Fruit fly (Drosophila melanogaster): ENCODE measurements around the gene Cpr65Ec.

Gene Cpr65Ec

DNA sequence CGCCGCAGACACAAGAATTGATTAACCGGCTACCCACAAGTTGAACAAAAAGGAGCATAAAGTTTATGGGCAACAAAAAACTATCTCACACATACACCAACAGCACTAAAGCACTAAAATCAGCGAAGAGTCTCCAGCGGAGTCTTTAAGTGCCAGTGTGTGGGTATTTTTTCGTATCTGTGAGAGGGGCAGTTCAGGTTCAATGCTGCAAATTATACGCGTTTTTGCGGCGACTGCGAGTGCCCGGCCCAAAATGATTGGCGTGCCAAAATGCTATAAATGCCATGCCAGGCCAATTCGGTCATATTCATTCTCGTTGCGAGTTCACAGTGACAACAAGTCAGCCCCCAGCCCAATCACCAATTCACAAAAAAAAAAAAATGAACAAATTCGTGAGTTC lies at the start of gene Cpr65Ec:
Gene Cpr65Ec, plus strand, starts transcription at position 301 of the 400 bp plus-strand sequence.
- TF ChIP-seq tai (GFP tag; optimal IDR thresholded peaks at IDR 0.05) (no peak), fru (GFP tag; optimal IDR thresholded peaks at IDR 0.05) (no peak), Dfd (GFP tag; optimal IDR thresholded peaks at IDR 0.05) (no peak), dmrt93B (GFP tag; optimal IDR thresholded peaks at IDR 0.05) (no peak), Rel (GFP tag; optimal IDR thresholded peaks at IDR 0.05) (no peak), Rel (tag; optimal IDR thresholded peaks at IDR 0.05) (no peak), br (GFP tag; optimal IDR thresholded peaks at IDR 0.05) (no peak), Hr83 (GFP tag; optimal IDR thresholded peaks at IDR 0.05; ENCODE audit: poor library complexity, severe bottlenecking) (no peak), sage (GFP tag; optimal IDR thresholded peaks at IDR 0.05) (no peak), dl (GFP tag; optimal IDR thresholded peaks at IDR 0.05; ENCODE audit: insufficient read depth in 1 of 2, partially characterized antibody in 2 of 2) (no peak), Dif (GFP tag; optimal IDR thresholded peaks at IDR 0.05; ENCODE audit: partially characterized antibody) (no peak), rgr (GFP tag; optimal IDR thresholded peaks at IDR 0.05) (no peak)

dm6 chr3L:7058401-7058999 lies 34.5 kb upstream of the Cpr65Ec start:
- TF ChIP-seq Abd-B (GFP tag; optimal IDR thresholded peaks at IDR 0.05) (no peak), foxo (GFP tag; optimal IDR thresholded peaks at IDR 0.05) (no peak), OdsH (GFP tag; optimal IDR thresholded peaks at IDR 0.05) (no peak), Dif (GFP tag; optimal IDR thresholded peaks at IDR 0.05; ENCODE audit: partially characterized antibody) (no peak), dmrt93B (GFP tag; optimal IDR thresholded peaks at IDR 0.05) (no peak), jim (GFP tag; optimal IDR thresholded peaks at IDR 0.05) (no peak), HLH106 (tag; optimal IDR thresholded peaks at IDR 0.05) (no peak), Jra (GFP tag; optimal IDR thresholded peaks at IDR 0.05) (no peak), CrebA (GFP tag; optimal IDR thresholded peaks at IDR 0.05; ENCODE audit: borderline replicate concordance) (no peak), dsf (GFP tag; optimal IDR thresholded peaks at IDR 0.05; ENCODE audit: borderline replicate concordance) (no peak), psq (GFP tag; optimal IDR thresholded peaks at IDR 0.05) (no peak), usp (GFP tag; optimal IDR thresholded peaks at IDR 0.05) (no peak)

DNA sequence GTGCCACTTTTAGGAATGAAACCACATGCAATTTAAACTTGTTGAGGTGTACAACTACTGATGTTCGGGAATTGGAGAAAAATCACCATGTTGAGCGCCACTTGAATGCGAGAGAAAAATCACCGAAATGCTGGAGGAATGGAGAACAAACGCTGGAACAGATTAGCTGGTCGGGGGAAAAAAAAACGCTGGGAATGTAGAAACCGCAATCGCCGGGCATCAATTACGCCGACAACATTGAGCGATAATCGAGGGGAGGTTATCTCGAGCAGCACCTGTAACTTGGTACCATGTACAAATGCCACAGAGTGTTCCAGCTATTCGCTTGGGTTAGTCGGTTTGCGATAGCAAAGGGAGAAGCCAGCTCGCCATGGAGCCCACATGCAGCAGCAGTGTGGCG lies 27.0 kb upstream of the Cpr65Ec start, which contains the start of gene CG14823:
Gene CG14823, plus strand, starts transcription at position 301 of the 400 bp plus-strand sequence.
- TF ChIP-seq GATAd (GFP tag; optimal IDR thresholded peaks at IDR 0.05) (no peak), sage (GFP tag; optimal IDR thresholded peaks at IDR 0.05) (no peak), jim (GFP tag; optimal IDR thresholded peaks at IDR 0.05) (no peak), Jra (GFP tag; optimal IDR thresholded peaks at IDR 0.05) (no peak), CrebA (GFP tag; optimal IDR thresholded peaks at IDR 0.05; ENCODE audit: borderline replicate concordance) (no peak), Hr78 (GFP tag; optimal IDR thresholded peaks at IDR 0.05) (no peak), Rel (GFP tag; optimal IDR thresholded peaks at IDR 0.05) (no peak), Rel (tag; optimal IDR thresholded peaks at IDR 0.05) (no peak), HLH106 (tag; optimal IDR thresholded peaks at IDR 0.05) (no peak), ey (GFP tag; optimal IDR thresholded peaks at IDR 0.05) (no peak), lola (GFP tag; optimal IDR thresholded peaks at IDR 0.05) (no peak), dsf (GFP tag; optimal IDR thresholded peaks at IDR 0.05; ENCODE audit: borderline replicate concordance) (no peak), usp (GFP tag; optimal IDR thresholded peaks at IDR 0.05) (no peak), dl (GFP tag; optimal IDR thresholded peaks at IDR 0.05; ENCODE audit: insufficient read depth in 1 of 2, partially characterized antibody in 2 of 2) (no peak)

dm6 chr3L:7069099-7069498 lies 23.9 kb upstream of the Cpr65Ec start, which contains the start of gene CG32391:
Gene CG32391, minus strand, starts transcription at chr3L:7069199.
- no peak for TF ChIP-seq Myc (optimal IDR thresholded peaks at IDR 0.05)
- no peak for TF ChIP-seq psq (GFP tag; optimal IDR thresholded peaks at IDR 0.05)
- no peak for TF ChIP-seq Abd-B (GFP tag; optimal IDR thresholded peaks at IDR 0.05)
- no peak for TF ChIP-seq Sp1 (GFP tag; optimal IDR thresholded peaks at IDR 0.05)
- no peak for TF ChIP-seq Hr83 (GFP tag; optimal IDR thresholded peaks at IDR 0.05; ENCODE audit: poor library complexity, severe bottlenecking)
- TF ChIP-seq pan (optimal IDR thresholded peaks at IDR 0.05), result no peak
- TF ChIP-seq dl (GFP tag; optimal IDR thresholded peaks at IDR 0.05; ENCODE audit: insufficient read depth in 1 of 2, partially characterized antibody in 2 of 2), result no peak
- TF ChIP-seq Jra (GFP tag; optimal IDR thresholded peaks at IDR 0.05), result no peak
- no peak for TF ChIP-seq sv (GFP tag; optimal IDR thresholded peaks at IDR 0.05)
- TF ChIP-seq dmrt93B (GFP tag; optimal IDR thresholded peaks at IDR 0.05), result no peak
- TF ChIP-seq Dfd (GFP tag; optimal IDR thresholded peaks at IDR 0.05), result no peak

- TF ChIP-seq foxo (GFP tag; optimal IDR thresholded peaks at IDR 0.05) (no peak), pan (optimal IDR thresholded peaks at IDR 0.05) (no peak), Hr78 (GFP tag; optimal IDR thresholded peaks at IDR 0.05) (no peak), Dfd (GFP tag; optimal IDR thresholded peaks at IDR 0.05) (no peak), N (GFP tag; optimal IDR thresholded peaks at IDR 0.05) (no peak), tai (GFP tag; optimal IDR thresholded peaks at IDR 0.05) (no peak), sv (GFP tag; optimal IDR thresholded peaks at IDR 0.05) (no peak), Hr83 (GFP tag; optimal IDR thresholded peaks at IDR 0.05; ENCODE audit: poor library complexity, severe bottlenecking) (no peak), Vsx2 (GFP tag; optimal IDR thresholded peaks at IDR 0.05; ENCODE audit: partially characterized antibody) (no peak)
These were observed 17.9 kb upstream of the Cpr65Ec start, which contains the start of gene CG34030 for dm6 chr3L:7075147-7075546. Gene CG34030, minus strand, starts transcription at chr3L:7075247.
